Worm (Caenorhabditis elegans): ENCODE measurements around the gene fntb-1.

ce11 chrV:14432259-14432658, 15.2 kb upstream of the fntb-1 start, which contains the start of gene egl-1:
- TF ChIP-seq nhr-25 (tag; optimal IDR thresholded peaks at IDR 0.05; ENCODE audit: borderline replicate concordance, insufficient read depth) (no peak), mdl-1 (tag; optimal IDR thresholded peaks at IDR 0.05) (no peak), nhr-77 (tag; optimal IDR thresholded peaks at IDR 0.05) (no peak), R02D3.7 (tag; optimal IDR thresholded peaks at IDR 0.05) (no peak), nhr-237 (tag; optimal IDR thresholded peaks at IDR 0.05) (no peak), ZK546.5 (tag; optimal IDR thresholded peaks at IDR 0.05) (no peak), cey-2 (tag; optimal IDR thresholded peaks at IDR 0.05; ENCODE audit: borderline replicate concordance, insufficient read depth) (no peak), lin-39 (tag; optimal IDR thresholded peaks at IDR 0.05) (no peak)
